Worm (Caenorhabditis elegans): Measurements from ENCODE around the gene fcmt-1.

DNA sequence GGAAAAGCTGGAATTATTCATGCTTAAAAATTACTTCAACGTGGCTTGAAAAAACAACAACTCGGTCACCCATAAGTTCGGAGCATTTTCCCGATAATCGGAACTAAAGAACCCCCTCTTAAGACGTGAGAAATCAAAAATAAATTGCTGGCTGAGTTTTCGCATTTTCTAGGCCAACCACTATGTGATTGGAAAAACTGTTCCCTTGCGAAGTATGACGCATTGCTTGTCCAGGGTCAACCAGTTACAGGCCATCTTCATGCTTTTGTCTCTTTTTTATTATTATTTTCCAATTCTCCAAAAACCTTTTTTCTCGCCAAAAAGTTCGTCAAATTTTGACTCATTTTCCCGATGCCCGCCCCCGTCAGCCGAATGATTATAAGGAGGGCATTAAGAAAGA is 10.7 kb upstream of the fcmt-1 start, which contains the start of gene F13D12.3:
- TF ChIP-seq aly-2 (tag; optimal IDR thresholded peaks at IDR 0.05) (no peak), unc-55 (GFP tag; optimal IDR thresholded peaks at IDR 0.05) (no peak), snpc-4 (tag; optimal IDR thresholded peaks at IDR 0.05) (no peak), lin-11 (tag; optimal IDR thresholded peaks at IDR 0.05) (no peak), ztf-11 (tag; optimal IDR thresholded peaks at IDR 0.05) (no peak), sem-4 (tag; optimal IDR thresholded peaks at IDR 0.05) (no peak)
